Fruit fly (Drosophila melanogaster): ENCODE measurements around the gene Tpt.
A peak's percentile ranks its signal among the peaks of the same experiment; 100 is the strongest.

Gene Tpt

DNA sequence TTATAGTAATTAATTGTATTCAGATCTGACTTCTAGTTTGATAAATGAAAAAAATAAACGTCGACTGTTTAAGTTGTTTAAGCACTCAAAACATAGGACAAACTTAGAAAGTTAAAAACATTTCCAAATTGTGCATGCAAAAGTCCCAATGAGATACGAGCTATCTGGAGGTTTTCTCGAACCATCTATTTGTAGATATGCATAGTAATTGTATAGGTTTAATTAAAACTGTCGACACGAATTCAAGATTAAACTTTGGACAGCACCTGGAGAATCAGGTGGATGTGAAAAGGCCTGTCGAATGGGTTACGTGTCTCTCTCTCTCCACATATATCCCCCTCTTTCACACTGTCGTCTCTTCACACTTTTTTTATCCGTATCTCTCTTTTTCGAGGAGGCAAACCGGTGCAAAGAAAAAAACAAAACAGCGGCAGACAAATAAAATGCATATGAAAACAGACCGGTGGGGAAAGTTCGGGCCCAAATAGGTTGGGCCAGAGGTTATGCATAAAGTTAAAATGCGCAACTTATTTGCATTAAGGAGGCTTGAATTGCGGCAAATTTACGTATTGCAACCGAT, 44.9 kb downstream of the Tpt start:
- TF ChIP-seq EcR (GFP tag; optimal IDR thresholded peaks at IDR 0.05) (no peak), Pif1A (GFP tag; optimal IDR thresholded peaks at IDR 0.05) (peak; percentile 3), CG10348 (GFP tag; IDR thresholded peaks at IDR 0.05) (no peak), CG13204 (GFP tag; optimal IDR thresholded peaks at IDR 0.05) (peak; percentile 61), CG4496 (GFP tag; IDR thresholded peaks at IDR 0.05) (peak; percentile 50; the same call in 1 of the 3 replicates), Pif1B (GFP tag; optimal IDR thresholded peaks at IDR 0.05) (no peak), fd96Ca (GFP tag; IDR thresholded peaks at IDR 0.05) (peak; percentile 45; the same call in 1 of the 3 replicates), CG8301 (tag; optimal IDR thresholded peaks at IDR 0.05) (peak; percentile 53), Ets98B (GFP tag; IDR thresholded peaks at IDR 0.05) (peak; percentile 26; the same call in 1 of the 2 replicates), CG15710 (tag; optimal IDR thresholded peaks at IDR 0.05) (peak; percentile 55), CG8159 (tag; optimal IDR thresholded peaks at IDR 0.05) (peak; percentile 52), rn (GFP tag; IDR thresholded peaks at IDR 0.05) (0 out of 2 replicates have a peak, but pooled peaks have one; percentile 26), CG12605 (GFP tag; IDR thresholded peaks at IDR 0.05) (peak; percentile 81), Snoo (tag; optimal IDR thresholded peaks at IDR 0.05) (no peak), CG32121 (GFP tag; IDR thresholded peaks at IDR 0.05) (0 out of 2 replicates have a peak, but pooled peaks have one; percentile 10), CG9948 (tag; optimal IDR thresholded peaks at IDR 0.05) (peak; percentile 36), D1 (tag; optimal IDR thresholded peaks at IDR 0.05) (no peak), CG34367 (tag; optimal IDR thresholded peaks at IDR 0.05) (peak; percentile 63), CG14655 (GFP tag; optimal IDR thresholded peaks at IDR 0.05) (peak; percentile 56), gl (tag; optimal IDR thresholded peaks at IDR 0.05) (peak; percentile 84), CG17806 (tag; optimal IDR thresholded peaks at IDR 0.05) (peak; percentile 41)

DNA sequence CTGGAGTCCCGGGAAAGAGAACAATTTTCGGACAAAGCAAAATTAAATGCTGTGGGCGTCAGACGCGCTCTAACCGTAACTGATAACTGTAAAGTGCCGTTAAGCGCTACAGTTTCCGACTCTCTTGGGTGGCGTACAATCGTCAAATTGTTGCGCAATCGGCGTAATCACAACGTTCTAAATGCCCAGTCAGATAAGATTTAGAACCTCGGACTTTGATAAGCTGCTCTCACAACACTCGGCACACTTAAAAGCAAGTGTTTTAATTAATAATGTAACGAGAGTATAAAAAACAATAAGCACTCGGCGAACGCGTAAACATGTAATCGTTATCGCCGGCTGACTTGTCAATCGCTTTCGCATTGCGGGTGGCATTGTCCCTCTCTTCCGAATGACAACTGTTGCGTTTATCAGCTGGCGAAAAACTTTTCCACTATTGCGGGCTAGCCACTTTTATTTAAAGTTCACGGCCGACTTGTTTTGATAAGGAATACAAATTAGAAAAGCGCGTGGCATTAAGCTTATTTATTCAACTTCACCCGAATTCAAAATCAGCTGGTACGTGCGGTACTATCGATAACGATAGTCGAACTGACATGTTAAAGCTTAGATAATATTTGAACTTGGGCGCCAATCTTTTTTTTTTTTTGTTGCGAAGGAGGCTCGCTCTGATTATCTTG, 46.2 kb downstream of the Tpt start:
- TF ChIP-seq CG12605 (GFP tag; IDR thresholded peaks at IDR 0.05) (peak; percentile 49; the same call in 1 of the 2 replicates), CG8301 (tag; optimal IDR thresholded peaks at IDR 0.05) (no peak)

DNA sequence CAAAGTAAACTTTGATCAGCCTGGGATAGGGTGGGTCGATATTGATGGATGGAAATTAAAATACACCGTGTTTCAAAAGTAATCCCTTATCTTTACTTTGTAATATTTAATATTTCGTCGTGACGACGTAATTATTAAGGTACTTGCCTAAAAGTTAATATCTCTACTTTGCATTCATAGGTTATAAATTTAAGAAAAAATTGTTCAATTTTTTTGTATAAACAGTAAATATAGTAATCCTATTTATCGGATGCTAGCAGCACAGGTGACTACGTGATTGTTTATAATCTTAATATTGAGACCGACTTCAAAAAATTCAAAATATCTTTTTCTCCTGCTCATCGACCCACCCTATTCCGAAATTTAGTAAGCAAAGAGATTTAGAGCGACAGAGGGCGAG, 46.9 kb downstream of the Tpt start:
- TF ChIP-seq CG34367 (tag; optimal IDR thresholded peaks at IDR 0.05) (peak; percentile 43), Snoo (tag; optimal IDR thresholded peaks at IDR 0.05) (peak; percentile 55), CG15710 (tag; optimal IDR thresholded peaks at IDR 0.05) (no peak), CG17806 (tag; optimal IDR thresholded peaks at IDR 0.05) (peak; percentile 53), CG8159 (tag; optimal IDR thresholded peaks at IDR 0.05) (peak; percentile 73)

DNA sequence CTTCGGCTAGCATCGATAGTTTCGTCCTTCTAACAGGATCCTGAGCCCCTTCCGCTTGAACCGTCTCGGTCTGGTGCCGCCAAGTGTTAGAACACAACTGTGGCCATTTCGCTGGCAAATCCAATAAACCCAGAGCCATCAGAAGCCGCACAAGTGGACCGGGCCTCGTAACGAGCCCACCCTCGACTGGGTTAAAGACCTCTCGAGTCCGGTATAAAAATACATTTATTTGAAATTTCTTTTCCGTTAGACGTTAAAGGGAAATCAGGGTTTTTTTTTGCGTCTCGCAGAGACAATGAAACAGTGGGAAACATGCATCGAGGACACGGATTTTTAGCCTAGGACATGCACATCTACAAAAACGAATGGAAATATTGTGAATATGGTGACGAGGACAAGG, 48.9 kb downstream of the Tpt start, which contains the start of gene Culd:
Culd (minus strand) TSS at position 101 of the 400 bp plus-strand sequence.
- no peak for TF ChIP-seq gl (tag; optimal IDR thresholded peaks at IDR 0.05)

Data from whole organism, pupa.